Fruit fly (Drosophila melanogaster) Kc167 (cell line): ENCODE results near the gene lap.

ENCODE experiments used
- Sin3A ChIP-seq: fragments of >200 bp; optimal IDR thresholded peaks from 2 replicates; lab custom pipeline; 2018; ENCODE audit warnings: missing external identifiers
- ttk ChIP-seq: sonication (Bioruptor generic); optimal IDR thresholded peaks from 2 replicates; lab custom pipeline; 2017; ENCODE audit warnings: missing external identifiers

- no peak for TF ChIP-seq ttk (lab: Kevin White, UChicago)
- no peak for TF ChIP-seq Sin3A (lab: Kevin White, UChicago)
Observed at dm6 chr3R:7200670-7201069, 13.9 kb downstream of the lap start, which contains the start of gene CG14609.
